Fruit fly (Drosophila melanogaster) whole organism, embryonic: Measurements from ENCODE around the gene CG31675.
A peak's percentile ranks its signal among the peaks of the same experiment; 100 is the strongest.

ENCODE experiments used
- Blimp-1 ChIP-seq: fragments of 200-800 bp; sonication (Bioruptor generic); optimal IDR thresholded peaks from 3 replicates; lab custom pipeline; 2018; ENCODE audit warnings: missing biosample characterization, missing genetic modification characterization, mild to moderate bottlenecking, moderate library complexity, missing genetic modification reagents
- CG11398 ChIP-seq: fragments of 200-800 bp; sonication (Bioruptor generic); optimal IDR thresholded peaks from 2 replicates; lab custom pipeline; 2016; ENCODE audit warnings: missing biosample characterization, missing genetic modification characterization
- CG11723 ChIP-seq: fragments of 200-800 bp; sonication (Bioruptor generic); optimal IDR thresholded peaks from 2 replicates; lab custom pipeline; 2017; ENCODE audit warnings: missing biosample characterization, mild to moderate bottlenecking, missing genetic modification characterization
- CG14667 ChIP-seq: fragments of 200-800 bp; sonication (Bioruptor generic); IDR thresholded peaks from 2 replicates; pipeline ENCODE4 v1.3.6; 2022; ENCODE audit warnings: missing biosample characterization, missing genetic modification characterization
- CG18011 ChIP-seq: fragments of 200-800 bp; sonication (Bioruptor generic); optimal IDR thresholded peaks from 2 replicates; lab custom pipeline; 2017; ENCODE audit warnings: missing biosample characterization, missing genetic modification characterization, mild to moderate bottlenecking, moderate library complexity, missing genotype
- CG18599 ChIP-seq: fragments of 200-800 bp; sonication (Bioruptor generic); optimal IDR thresholded peaks from 3 replicates; lab custom pipeline; 2017; ENCODE audit warnings: missing biosample characterization, missing genetic modification characterization, mild to moderate bottlenecking, moderate library complexity, missing genetic modification reagents
- CG2889 ChIP-seq: fragments of 200-800 bp; sonication (Bioruptor generic); IDR thresholded peaks from 3 replicates; pipeline ENCODE4 v1.3.6; 2022; ENCODE audit warnings: missing biosample characterization, missing genetic modification characterization
- CG3847 ChIP-seq: fragments of 200-800 bp; sonication (Bioruptor generic); IDR thresholded peaks from 2 replicates; pipeline ENCODE4 v1.3.6; 2022; ENCODE audit warnings: missing biosample characterization, missing genetic modification characterization
- CG42726 ChIP-seq: fragments of 200-800 bp; sonication (Bioruptor generic); IDR thresholded peaks from 2 replicates; pipeline ENCODE4 v1.3.6; 2022; ENCODE audit warnings: missing biosample characterization, missing genetic modification characterization; ENCODE audit not compliant: partially characterized antibody
- CG4854 ChIP-seq: fragments of 200-800 bp; sonication (Bioruptor generic); optimal IDR thresholded peaks from 2 replicates; lab custom pipeline; 2016; ENCODE audit warnings: missing biosample characterization, missing genetic modification characterization, inconsistent platforms
- CG5180 ChIP-seq: fragments of 200-800 bp; sonication (Bioruptor generic); optimal IDR thresholded peaks from 3 replicates; lab custom pipeline; 2017; ENCODE audit warnings: missing biosample characterization, missing genetic modification characterization, mild to moderate bottlenecking, moderate library complexity, missing genetic modification reagents
- CG8089 ChIP-seq: fragments of 200-800 bp; sonication (Bioruptor generic); optimal IDR thresholded peaks from 3 replicates; lab custom pipeline; 2016; ENCODE audit warnings: missing biosample characterization, missing genetic modification characterization
- CG8924 ChIP-seq: fragments of 200-800 bp; optimal IDR thresholded peaks from 3 replicates; lab custom pipeline; 2019; ENCODE audit warnings: missing biosample characterization, mild to moderate bottlenecking, missing genetic modification characterization, moderate library complexity
- CrebB ChIP-seq: fragments of 200-800 bp; sonication (Bioruptor generic); optimal IDR thresholded peaks from 3 replicates; lab custom pipeline; 2018; ENCODE audit warnings: missing biosample characterization, mild to moderate bottlenecking, missing genetic modification characterization
- Dip3 ChIP-seq: fragments of 200-800 bp; sonication (Bioruptor generic); optimal IDR thresholded peaks from 3 replicates; lab custom pipeline; 2016; ENCODE audit warnings: missing biosample characterization, missing genetic modification characterization
- HHEX ChIP-seq: fragments of 200-800 bp; sonication (Bioruptor generic); optimal IDR thresholded peaks from 3 replicates; lab custom pipeline; 2017; ENCODE audit warnings: missing biosample characterization, mild to moderate bottlenecking, missing genetic modification characterization, missing genetic modification reagents
- HLH54F ChIP-seq: fragments of 200-800 bp; sonication (Bioruptor generic); optimal IDR thresholded peaks from 3 replicates; lab custom pipeline; 2016; ENCODE audit warnings: missing biosample characterization, missing genetic modification characterization
- HLHmδ ChIP-seq: fragments of 200-800 bp; sonication (Bioruptor generic); optimal IDR thresholded peaks from 2 replicates; lab custom pipeline; 2018; ENCODE audit warnings: missing biosample characterization, mild to moderate bottlenecking, missing genetic modification characterization, moderate library complexity
- Hr78 ChIP-seq, 2 experiments: fragments of 200-800 bp in 1 of 2; fragments of >200 bp in 1 of 2; sonication (Bioruptor generic) in 1 of 2; optimal IDR thresholded peaks; 2 replicates each; lab custom pipeline; 2017 to 2019; ENCODE audit warnings: missing biosample characterization in 2 of 2, missing genetic modification characterization in 2 of 2, mild to moderate bottlenecking in 1 of 2, moderate library complexity in 1 of 2
- Lhr ChIP-seq: fragments of 200-800 bp; sonication (Bioruptor generic); optimal IDR thresholded peaks from 3 replicates; lab custom pipeline; 2017; ENCODE audit warnings: mild to moderate bottlenecking, missing biosample characterization, missing genetic modification reagents, missing genetic modification characterization
- Mes4 ChIP-seq: fragments of 200-800 bp; sonication (Bioruptor generic); optimal IDR thresholded peaks from 2 replicates; lab custom pipeline; 2016; ENCODE audit warnings: missing biosample characterization, missing genetic modification characterization
- Nf-YA ChIP-seq: fragments of 200-800 bp; sonication (Bioruptor generic); IDR thresholded peaks from 2 replicates; pipeline ENCODE4 v1.3.6; 2022; ENCODE audit warnings: missing biosample characterization, missing genetic modification characterization
- Nf-YC ChIP-seq: fragments of 200-800 bp; optimal IDR thresholded peaks from 3 replicates; lab custom pipeline; 2019; ENCODE audit warnings: missing biosample characterization, mild to moderate bottlenecking, missing genetic modification characterization, moderate library complexity
- Sox100B ChIP-seq: fragments of 200-800 bp; sonication (Bioruptor generic); optimal IDR thresholded peaks from 3 replicates; lab custom pipeline; 2018; ENCODE audit warnings: missing biosample characterization, mild to moderate bottlenecking, missing genetic modification characterization
- Sry-δ ChIP-seq: fragments of 200-800 bp; sonication (Bioruptor generic); optimal IDR thresholded peaks from 2 replicates; lab custom pipeline; 2016; ENCODE audit warnings: missing biosample characterization, missing genetic modification characterization
- Trl ChIP-seq, 3 experiments: fragments of >200 bp in 2 of 3; fragments of 200-800 bp in 1 of 3; sonication (Bioruptor generic) in 1 of 3; optimal IDR thresholded peaks; 2 replicates in 1 of 3; 3 replicates in 2 of 3; lab custom pipeline; 2016 to 2017; ENCODE audit warnings: missing biosample characterization in 1 of 3, missing genetic modification characterization in 1 of 3
- Vsx1 ChIP-seq: fragments of 200-800 bp; sonication (Bioruptor generic); optimal IDR thresholded peaks from 2 replicates; lab custom pipeline; 2017; ENCODE audit warnings: missing biosample characterization, mild to moderate bottlenecking, missing genetic modification characterization, missing genetic modification reagents
- Xbp1 ChIP-seq: fragments of 200-800 bp; sonication (Bioruptor generic); optimal IDR thresholded peaks from 3 replicates; lab custom pipeline; 2016; ENCODE audit warnings: missing biosample characterization, mild to moderate bottlenecking, missing genetic modification characterization
- YL-1 ChIP-seq: fragments of 200-800 bp; sonication (Bioruptor generic); optimal IDR thresholded peaks from 3 replicates; lab custom pipeline; 2017; ENCODE audit warnings: missing biosample characterization, mild to moderate bottlenecking, missing genetic modification characterization
- ab ChIP-seq: fragments of 200-800 bp; sonication (Bioruptor generic); optimal IDR thresholded peaks from 2 replicates; lab custom pipeline; 2016; ENCODE audit warnings: missing biosample characterization, missing genetic modification characterization
- abd-A ChIP-seq: fragments of 200-800 bp; sonication (Bioruptor generic); optimal IDR thresholded peaks from 3 replicates; lab custom pipeline; 2019; ENCODE audit warnings: missing biosample characterization, mild to moderate bottlenecking, missing genetic modification characterization, moderate library complexity
- aop ChIP-seq: fragments of 200-800 bp; sonication (Bioruptor generic); IDR thresholded peaks from 2 replicates; pipeline ENCODE4 v1.3.6; 2022; ENCODE audit warnings: missing biosample characterization, missing genetic modification characterization
- ase ChIP-seq: fragments of 200-800 bp; sonication (Bioruptor generic); IDR thresholded peaks from 3 replicates; pipeline ENCODE4 v1.3.6; 2022; ENCODE audit warnings: missing biosample characterization, missing genetic modification characterization
- az2 ChIP-seq: fragments of 200-800 bp; sonication (Bioruptor generic); optimal IDR thresholded peaks from 3 replicates; lab custom pipeline; 2016; ENCODE audit warnings: missing biosample characterization, missing genetic modification characterization
- ci ChIP-seq: fragments of 200-800 bp; sonication (Bioruptor generic); IDR thresholded peaks from 3 replicates; pipeline ENCODE4 v1.3.6; 2022; ENCODE audit warnings: missing biosample characterization, missing genetic modification characterization
- hb ChIP-seq: fragments of 200-800 bp; sonication (Bioruptor generic); IDR thresholded peaks from 3 replicates; pipeline ENCODE4 v1.3.6; 2022; ENCODE audit warnings: missing biosample characterization, missing genetic modification characterization; ENCODE audit not compliant: partially characterized antibody
- jing ChIP-seq: fragments of 200-800 bp; sonication (Bioruptor generic); optimal IDR thresholded peaks from 2 replicates; lab custom pipeline; 2018; ENCODE audit warnings: missing biosample characterization, mild to moderate bottlenecking, missing genetic modification characterization
- jumu ChIP-seq: fragments of 200-800 bp; sonication (Bioruptor generic); optimal IDR thresholded peaks from 3 replicates; lab custom pipeline; 2016; ENCODE audit warnings: missing biosample characterization, missing genetic modification characterization
- maf-S ChIP-seq: fragments of 200-800 bp; sonication (Bioruptor generic); optimal IDR thresholded peaks from 2 replicates; lab custom pipeline; 2016; ENCODE audit warnings: missing biosample characterization, missing genetic modification characterization
- odd ChIP-seq: fragments of 200-800 bp; sonication (Bioruptor generic); optimal IDR thresholded peaks from 2 replicates; lab custom pipeline; 2017; ENCODE audit warnings: missing biosample characterization, mild to moderate bottlenecking, missing genetic modification characterization
- pita ChIP-seq: fragments of 200-800 bp; sonication (Bioruptor generic); optimal IDR thresholded peaks from 2 replicates; lab custom pipeline; 2017; ENCODE audit warnings: missing biosample characterization, mild to moderate bottlenecking, missing genetic modification characterization
- salm ChIP-seq: fragments of 200-800 bp; sonication (Bioruptor generic); optimal IDR thresholded peaks from 2 replicates; lab custom pipeline; 2018; ENCODE audit warnings: missing biosample characterization, mild to moderate bottlenecking, missing genetic modification characterization
- schlank ChIP-seq: fragments of 200-800 bp; sonication (Bioruptor generic); optimal IDR thresholded peaks from 2 replicates; lab custom pipeline; 2018; ENCODE audit warnings: missing biosample characterization, mild to moderate bottlenecking, missing genetic modification characterization
- sim ChIP-seq: fragments of 200-800 bp; sonication (Bioruptor generic); IDR thresholded peaks from 2 replicates; pipeline ENCODE4 v1.3.6; 2022; ENCODE audit warnings: missing biosample characterization, missing genetic modification characterization
- sisA ChIP-seq: fragments of 200-800 bp; sonication (Bioruptor generic); IDR thresholded peaks from 2 replicates; pipeline ENCODE4 v1.3.6; 2022; ENCODE audit warnings: missing biosample characterization, missing genetic modification characterization
- sqz ChIP-seq: fragments of 200-800 bp; sonication (Bioruptor generic); optimal IDR thresholded peaks from 3 replicates; lab custom pipeline; 2018; ENCODE audit warnings: missing biosample characterization, mild to moderate bottlenecking, missing genetic modification characterization
- stwl ChIP-seq: fragments of 200-800 bp; sonication (Bioruptor generic); optimal IDR thresholded peaks from 3 replicates; lab custom pipeline; 2018; ENCODE audit warnings: missing biosample characterization, mild to moderate bottlenecking, missing genetic modification characterization, moderate library complexity
- tx ChIP-seq: fragments of 200-800 bp; sonication (Bioruptor generic); optimal IDR thresholded peaks from 2 replicates; lab custom pipeline; 2016; ENCODE audit warnings: missing biosample characterization, missing genetic modification characterization
- unc-4 ChIP-seq: fragments of 200-800 bp; sonication (Bioruptor generic); IDR thresholded peaks from 2 replicates; pipeline ENCODE4 v1.3.6; 2022; ENCODE audit warnings: missing biosample characterization, missing genetic modification characterization; ENCODE audit not compliant: partially characterized antibody
- zfh1 ChIP-seq: fragments of 200-800 bp; sonication (Bioruptor generic); IDR thresholded peaks from 3 replicates; pipeline ENCODE4 v1.3.6; 2022; ENCODE audit warnings: missing biosample characterization, missing genetic modification characterization

Gene CG31675

dm6 chr2L:20918733-20919132 lies 51.2 kb downstream of the CG31675 start, which contains the start of the genes CG43739 and sky (continued):
- TF ChIP-seq tx (GFP tag; lab: Kevin White, UChicago) (no peak), Trl (optimal IDR thresholded peaks at IDR 0.05; lab: Kevin White, UChicago) (no peak), Trl (GFP tag; optimal IDR thresholded peaks at IDR 0.05; lab: Kevin White, UChicago) (peak; percentile 52), HLHmδ (GFP tag; lab: Kevin White, UChicago) (no peak), odd (GFP tag; lab: Kevin White, UChicago) (no peak), maf-S (GFP tag; lab: Kevin White, UChicago) (peak; percentile 37), ci (no peak; the same call in 2 of the 3 replicates), Xbp1 (GFP tag; lab: Kevin White, UChicago) (peak; percentile 40), YL-1 (GFP tag; lab: Kevin White, UChicago) (no peak), jing (GFP tag; lab: Kevin White, UChicago) (no peak), sim (GFP tag; lab: Robert Waterston, UW) (no peak), HHEX (no peak), CG2889 (GFP tag; lab: Robert Waterston, UW) (no peak), CG18011 (no peak), hb (GFP tag; lab: Robert Waterston, UW) (peak; percentile 75), jumu (GFP tag; lab: Kevin White, UChicago) (peak; percentile 43), CG8924 (tag; lab: Kevin White, UChicago) (no peak), abd-A (tag; lab: Kevin White, UChicago) (no peak), Nf-YC (peak; percentile 20), zfh1 (GFP tag; lab: Robert Waterston, UW) (peak; percentile 58; the same call in 2 of the 3 replicates), Mes4 (GFP tag; lab: Kevin White, UChicago) (no peak), CG11398 (GFP tag; lab: Kevin White, UChicago) (no peak), Hr78 (GFP tag; optimal IDR thresholded peaks at IDR 0.05; lab: Kevin White, UChicago) (no peak), CG14667 (no peak), CG4854 (GFP tag; lab: Kevin White, UChicago) (no peak), CG42726 (GFP tag; lab: Robert Waterston, UW) (peak; percentile 90), sqz (no peak), Lhr (no peak), unc-4 (GFP tag; lab: Robert Waterston, UW) (peak; percentile 79), salm (tag; lab: Kevin White, UChicago) (no peak), CG11723 (GFP tag; lab: Kevin White, UChicago) (no peak), CG18599 (GFP tag; lab: Kevin White, UChicago) (peak; percentile 5), az2 (GFP tag; lab: Kevin White, UChicago) (no peak), sisA (GFP tag; lab: Robert Waterston, UW) (no peak), Sox100B (GFP tag; lab: Kevin White, UChicago) (no peak), pita (no peak), Vsx1 (GFP tag; lab: Kevin White, UChicago) (no peak), Blimp-1 (no peak), Sry-δ (GFP tag; lab: Kevin White, UChicago) (peak; percentile 99), ase (no peak), aop (GFP tag; lab: Robert Waterston, UW) (no peak), stwl (tag; lab: Kevin White, UChicago) (peak; percentile 52), CG5180 (GFP tag; lab: Kevin White, UChicago) (peak; percentile 52), CrebB (tag; lab: Kevin White, UChicago) (no peak), ab (GFP tag; lab: Kevin White, UChicago) (no peak), CG8089 (GFP tag; lab: Kevin White, UChicago) (no peak), schlank (tag; lab: Kevin White, UChicago) (no peak), HLH54F (GFP tag; lab: Kevin White, UChicago) (peak; percentile 50), Nf-YA (GFP tag; lab: Robert Waterston, UW) (no peak), Dip3 (GFP tag; lab: Kevin White, UChicago) (peak; percentile 16), CG3847 (GFP tag; lab: Robert Waterston, UW) (peak; percentile 96)
